Fruit fly (Drosophila melanogaster) whole organism, embryonic: ENCODE results near the gene CG5160.

Experiments
- ATbp ChIP-seq: fragments of 200-800 bp; sonication (Bioruptor generic); optimal IDR thresholded peaks from 2 replicates; lab custom pipeline; 2017; ENCODE audit warnings: missing biosample characterization, mild to moderate bottlenecking, missing genetic modification characterization, missing genetic modification reagents
- Bdp1 ChIP-seq: fragments of 200-800 bp; sonication (Bioruptor generic); optimal IDR thresholded peaks from 3 replicates; lab custom pipeline; 2016; ENCODE audit warnings: missing biosample characterization, missing genetic modification characterization
- CG1024 ChIP-seq: fragments of 200-800 bp; sonication (Bioruptor generic); IDR thresholded peaks from 2 replicates; pipeline ENCODE4 v1.3.6; 2022; ENCODE audit warnings: missing biosample characterization, missing genetic modification characterization
- CG10979 ChIP-seq: fragments of 200-800 bp; sonication (Bioruptor generic); optimal IDR thresholded peaks from 2 replicates; lab custom pipeline; 2018; ENCODE audit warnings: missing biosample characterization, mild to moderate bottlenecking, missing genetic modification characterization, moderate library complexity
- CG11247 ChIP-seq: fragments of 200-800 bp; sonication (Bioruptor generic); IDR thresholded peaks from 2 replicates; pipeline ENCODE4 v1.3.6; 2022; ENCODE audit warnings: missing biosample characterization, missing genetic modification characterization
- CG12071 ChIP-seq: fragments of 200-800 bp; sonication (Bioruptor generic); optimal IDR thresholded peaks from 3 replicates; lab custom pipeline; 2018; ENCODE audit warnings: missing biosample characterization, mild to moderate bottlenecking, missing genetic modification characterization
- CG12104 ChIP-seq: fragments of 200-800 bp; sonication (Bioruptor generic); optimal IDR thresholded peaks from 3 replicates; lab custom pipeline; 2016; ENCODE audit warnings: missing biosample characterization, missing genetic modification characterization
- CG12236 ChIP-seq: fragments of 200-800 bp; sonication (Bioruptor generic); optimal IDR thresholded peaks from 2 replicates; lab custom pipeline; 2016; ENCODE audit warnings: missing biosample characterization, missing genetic modification characterization
- CG1529 ChIP-seq: fragments of 200-800 bp; sonication (Bioruptor generic); optimal IDR thresholded peaks from 3 replicates; lab custom pipeline; 2018; ENCODE audit warnings: missing biosample characterization, missing genetic modification characterization
- CG17612 ChIP-seq: fragments of 200-800 bp; sonication (Bioruptor generic); IDR thresholded peaks from 2 replicates; pipeline ENCODE4 v1.3.6; 2022; ENCODE audit warnings: missing biosample characterization, missing genetic modification characterization
- CG3065 ChIP-seq: fragments of 200-800 bp; sonication (Bioruptor generic); optimal IDR thresholded peaks from 2 replicates; lab custom pipeline; 2016; ENCODE audit warnings: missing biosample characterization, missing genetic modification characterization
- CG31224 ChIP-seq: fragments of 200-800 bp; sonication (Bioruptor generic); IDR thresholded peaks from 2 replicates; pipeline ENCODE4 v1.3.6; 2022; ENCODE audit warnings: missing biosample characterization, missing genetic modification characterization
- CG33557 ChIP-seq: fragments of 200-800 bp; sonication (Bioruptor generic); optimal IDR thresholded peaks from 2 replicates; lab custom pipeline; 2019; ENCODE audit warnings: missing biosample characterization, mild to moderate bottlenecking, missing genetic modification characterization, moderate library complexity
- CG3407 ChIP-seq: fragments of 200-800 bp; sonication (Bioruptor generic); optimal IDR thresholded peaks from 2 replicates; lab custom pipeline; 2018; ENCODE audit warnings: missing biosample characterization, mild to moderate bottlenecking, missing genetic modification characterization
- CG3995 ChIP-seq: fragments of 200-800 bp; sonication (Bioruptor generic); optimal IDR thresholded peaks from 3 replicates; lab custom pipeline; 2016; ENCODE audit warnings: missing biosample characterization, missing genetic modification characterization
- CG4617 ChIP-seq: fragments of 200-800 bp; sonication (Bioruptor generic); optimal IDR thresholded peaks from 3 replicates; lab custom pipeline; 2016; ENCODE audit warnings: missing biosample characterization, missing genetic modification characterization, borderline replicate concordance
- CG6272 ChIP-seq: fragments of 200-800 bp; sonication (Bioruptor generic); IDR thresholded peaks from 2 replicates; pipeline ENCODE4 v1.3.6; 2022; ENCODE audit warnings: missing biosample characterization, missing genetic modification characterization
- CG7271 ChIP-seq: fragments of 200-800 bp; sonication (Bioruptor generic); optimal IDR thresholded peaks from 2 replicates; lab custom pipeline; 2018; ENCODE audit warnings: missing biosample characterization, mild to moderate bottlenecking, missing genetic modification characterization, moderate library complexity
- CG7987 ChIP-seq: fragments of 200-800 bp; sonication (Bioruptor generic); optimal IDR thresholded peaks from 2 replicates; lab custom pipeline; 2018; ENCODE audit warnings: missing biosample characterization, mild to moderate bottlenecking, missing genetic modification characterization, moderate library complexity
- CG8765 ChIP-seq: fragments of 200-800 bp; sonication (Bioruptor generic); IDR thresholded peaks from 2 replicates; pipeline ENCODE4 v1.3.6; 2022; ENCODE audit warnings: missing biosample characterization, missing genetic modification characterization
- GATAe ChIP-seq: fragments of 200-800 bp; sonication (Bioruptor generic); conservative IDR thresholded peaks from 2 replicates; pipeline ENCODE4 v1.3.6; 2022; ENCODE audit warnings: missing biosample characterization, missing genetic modification characterization
- Gug ChIP-seq: fragments of 200-800 bp; sonication (Bioruptor generic); IDR thresholded peaks from 4 replicates; pipeline ENCODE4 v1.3.6; 2022; ENCODE audit warnings: missing biosample characterization, missing genetic modification characterization
- HmgD ChIP-seq: fragments of 200-800 bp; sonication (Bioruptor generic); optimal IDR thresholded peaks from 3 replicates; lab custom pipeline; 2016; ENCODE audit warnings: missing biosample characterization, missing genetic modification characterization
- Meics ChIP-seq: fragments of 200-800 bp; sonication (Bioruptor generic); optimal IDR thresholded peaks from 2 replicates; lab custom pipeline; 2017; ENCODE audit warnings: missing biosample characterization, mild to moderate bottlenecking, missing genetic modification characterization
- Xrp1 ChIP-seq: fragments of 200-800 bp; sonication (Bioruptor generic); IDR thresholded peaks from 2 replicates; pipeline ENCODE4 v1.3.6; 2022; ENCODE audit warnings: missing biosample characterization, missing genetic modification characterization
- bsh ChIP-seq, 2 experiments: fragments of 200-800 bp; sonication (Bioruptor generic); optimal IDR thresholded peaks; 2 replicates each; lab custom pipeline; 2017 to 2018; ENCODE audit warnings: mild to moderate bottlenecking in 2 of 2, missing biosample characterization in 2 of 2, missing genetic modification characterization in 2 of 2, moderate library complexity in 1 of 2
- cg ChIP-seq: fragments of 200-800 bp; sonication (Bioruptor generic); optimal IDR thresholded peaks from 3 replicates; lab custom pipeline; 2019; ENCODE audit warnings: missing biosample characterization, mild to moderate bottlenecking, missing genetic modification characterization, moderate library complexity
- chinmo ChIP-seq: fragments of 200-800 bp; sonication (Bioruptor generic); IDR thresholded peaks from 4 replicates; pipeline ENCODE4 v1.3.6; 2022; ENCODE audit warnings: missing biosample characterization, missing genetic modification characterization; ENCODE audit not compliant: partially characterized antibody
- chm ChIP-seq: fragments of 200-800 bp; sonication (Bioruptor generic); IDR thresholded peaks from 2 replicates; pipeline ENCODE4 v1.3.6; 2022; ENCODE audit warnings: missing biosample characterization, missing genetic modification characterization
- corto ChIP-seq: fragments of 200-800 bp; sonication (Bioruptor generic); optimal IDR thresholded peaks from 2 replicates; lab custom pipeline; 2016; ENCODE audit warnings: missing biosample characterization, mild to moderate bottlenecking, missing genetic modification characterization, moderate library complexity
- crc ChIP-seq: fragments of 200-800 bp; sonication (Bioruptor generic); optimal IDR thresholded peaks from 2 replicates; lab custom pipeline; 2016; ENCODE audit warnings: missing biosample characterization, missing genetic modification characterization
- cwo ChIP-seq: fragments of 200-800 bp; sonication (Bioruptor generic); optimal IDR thresholded peaks from 3 replicates; lab custom pipeline; 2017; ENCODE audit warnings: missing biosample characterization, missing genetic modification characterization, mild to moderate bottlenecking, moderate library complexity, missing genetic modification reagents
- disco-r ChIP-seq: fragments of 200-800 bp; sonication (Bioruptor generic); optimal IDR thresholded peaks from 2 replicates; lab custom pipeline; 2016; ENCODE audit warnings: missing biosample characterization, missing genetic modification characterization
- ems ChIP-seq: fragments of 200-800 bp; sonication (Bioruptor generic); optimal IDR thresholded peaks from 3 replicates; lab custom pipeline; 2016; ENCODE audit warnings: missing biosample characterization, missing genetic modification characterization
- exex ChIP-seq: fragments of 200-800 bp; sonication (Bioruptor generic); optimal IDR thresholded peaks from 4 replicates; lab custom pipeline; 2018; ENCODE audit warnings: missing biosample characterization, mild to moderate bottlenecking, missing genetic modification characterization, moderate library complexity
- fru ChIP-seq: fragments of >200 bp; optimal IDR thresholded peaks from 2 replicates; lab custom pipeline; 2017
- gsb-n ChIP-seq: fragments of 200-800 bp; sonication (Bioruptor generic); optimal IDR thresholded peaks from 3 replicates; lab custom pipeline; 2018; ENCODE audit warnings: missing biosample characterization, mild to moderate bottlenecking, missing genetic modification characterization
- hkb ChIP-seq, 2 experiments: fragments of 200-800 bp in 1 of 2; fragments of >200 bp in 1 of 2; sonication (Bioruptor generic) in 1 of 2; IDR thresholded peaks in 1 of 2; optimal IDR thresholded peaks in 1 of 2; 2 replicates each; pipeline versions ENCODE4 v1.3.6 to Lab custom; 2017 to 2022; ENCODE audit warnings: missing biosample characterization in 1 of 2, missing genetic modification characterization in 1 of 2
- knrl ChIP-seq: fragments of 200-800 bp; sonication (Bioruptor generic); IDR thresholded peaks from 3 replicates; pipeline ENCODE4 v1.3.6; 2022; ENCODE audit warnings: missing biosample characterization, missing genetic modification characterization; ENCODE audit not compliant: partially characterized antibody
- lab ChIP-seq: fragments of 200-800 bp; sonication (Bioruptor generic); optimal IDR thresholded peaks from 3 replicates; lab custom pipeline; 2017; ENCODE audit warnings: missing biosample characterization, missing genetic modification characterization, mild to moderate bottlenecking, moderate library complexity, missing genetic modification reagents
- lola ChIP-seq, 3 experiments: fragments of >200 bp in 2 of 3; fragments of 200-800 bp in 1 of 3; sonication (Bioruptor generic) in 1 of 3; optimal IDR thresholded peaks; 2 replicates each; lab custom pipeline; 2017 to 2019; ENCODE audit warnings: missing biosample characterization in 3 of 3, missing genetic modification characterization in 3 of 3, mild to moderate bottlenecking in 1 of 3, moderate library complexity in 1 of 3
- lov ChIP-seq, 2 experiments: fragments of 200-800 bp in 1 of 2; fragments of >200 bp in 1 of 2; sonication (Bioruptor generic) in 1 of 2; IDR thresholded peaks in 1 of 2; optimal IDR thresholded peaks in 1 of 2; 2 replicates in 1 of 2; 3 replicates in 1 of 2; pipeline versions ENCODE4 v1.3.6 to Lab custom; 2017 to 2022; ENCODE audit warnings: missing biosample characterization in 1 of 2, missing genetic modification characterization in 1 of 2
- pfk ChIP-seq: fragments of 200-800 bp; sonication (Bioruptor generic); optimal IDR thresholded peaks from 2 replicates; lab custom pipeline; 2018; ENCODE audit warnings: missing biosample characterization, mild to moderate bottlenecking, missing genetic modification characterization, moderate library complexity
- row ChIP-seq: fragments of 200-800 bp; sonication (Bioruptor generic); IDR thresholded peaks from 3 replicates; pipeline ENCODE4 v1.3.6; 2022; ENCODE audit warnings: missing biosample characterization, missing genetic modification characterization
- sens ChIP-seq: fragments of 200-800 bp; sonication (Bioruptor generic); peaks from one replicate; lab custom pipeline; 2016; ENCODE audit warnings: missing biosample characterization, missing genetic modification characterization
- slbo ChIP-seq: fragments of 200-800 bp; sonication (Bioruptor generic); IDR thresholded peaks from 2 replicates; pipeline ENCODE4 v1.3.6; 2022; ENCODE audit warnings: missing biosample characterization, missing genetic modification characterization
- so ChIP-seq: fragments of 200-800 bp; sonication (Bioruptor generic); IDR thresholded peaks from 3 replicates; pipeline ENCODE4 v1.3.6; 2022; ENCODE audit warnings: missing biosample characterization, missing genetic modification characterization
- sqz ChIP-seq: fragments of 200-800 bp; sonication (Bioruptor generic); optimal IDR thresholded peaks from 3 replicates; lab custom pipeline; 2018; ENCODE audit warnings: missing biosample characterization, mild to moderate bottlenecking, missing genetic modification characterization

The CG5160 gene

dm6 chr2L:7386555-7387420 is 11.8 kb downstream of the CG5160 start:
- TF ChIP-seq sens (GFP tag; lab: Kevin White, UChicago) (peak; percentile 2), disco-r (GFP tag; lab: Kevin White, UChicago) (no peak), CG10979 (no peak), crc (GFP tag; lab: Kevin White, UChicago) (no peak), chinmo (GFP tag; lab: Robert Waterston, UW) (0 out of 4 replicates have a peak, but pooled peaks have one; percentile 30), CG3407 (peak; percentile 4), CG11247 (GFP tag; lab: Robert Waterston, UW) (no peak), CG12071 (GFP tag; lab: Kevin White, UChicago) (peak; percentile 42), exex (tag; lab: Kevin White, UChicago) (peak; percentile 32), gsb-n (tag; lab: Kevin White, UChicago) (no peak), Meics (GFP tag; lab: Kevin White, UChicago) (no peak), CG31224 (GFP tag; lab: Robert Waterston, UW) (no peak), CG7271 (no peak), CG12104 (GFP tag; lab: Kevin White, UChicago) (no peak), cg (no peak), lov (optimal IDR thresholded peaks at IDR 0.05; lab: Kevin White, UChicago) (no peak), lov (GFP tag; IDR thresholded peaks at IDR 0.05; lab: Robert Waterston, UW) (no peak), ems (GFP tag; lab: Kevin White, UChicago) (no peak), cwo (GFP tag; lab: Kevin White, UChicago) (no peak), corto (GFP tag; lab: Kevin White, UChicago) (no peak), CG3065 (GFP tag; lab: Kevin White, UChicago) (no peak), chm (GFP tag; lab: Robert Waterston, UW) (no peak), CG8765 (GFP tag; lab: Robert Waterston, UW) (no peak), Xrp1 (GFP tag; lab: Robert Waterston, UW) (peak; percentile 13; the same call in 1 of the 2 replicates), HmgD (GFP tag; lab: Kevin White, UChicago) (no peak), pfk (GFP tag; lab: Kevin White, UChicago) (no peak), CG7987 (GFP tag; lab: Kevin White, UChicago) (peak; percentile 10), CG1529 (GFP tag; lab: Kevin White, UChicago) (peak; percentile 18), CG17612 (GFP tag; lab: Robert Waterston, UW) (no peak), so (GFP tag; lab: Robert Waterston, UW) (0 out of 3 replicates have a peak, but pooled peaks have one; percentile 16), fru (no peak), hkb (optimal IDR thresholded peaks at IDR 0.05; lab: Kevin White, UChicago) (no peak), hkb (GFP tag; IDR thresholded peaks at IDR 0.05; lab: Robert Waterston, UW) (0 out of 2 replicates have a peak, but pooled peaks have one; percentile 15), CG6272 (GFP tag; lab: Robert Waterston, UW) (no peak), GATAe (GFP tag; lab: Robert Waterston, UW) (peak; percentile 22; the same call in 1 of the 2 replicates), CG4617 (no peak), Gug (GFP tag; lab: Robert Waterston, UW) (no peak), knrl (no peak), CG33557 (GFP tag; lab: Kevin White, UChicago) (no peak), CG12236 (GFP tag; lab: Kevin White, UChicago) (no peak), sqz (GFP tag; lab: Kevin White, UChicago) (no peak), lab (peak; percentile 57), ATbp (GFP tag; lab: Kevin White, UChicago) (peak; percentile 58), Bdp1 (GFP tag; lab: Kevin White, UChicago) (no peak), CG1024 (no peak), CG3995 (peak; percentile 50), row (peak; percentile 51; the same call in 2 of the 3 replicates), bsh (GFP tag; optimal IDR thresholded peaks at IDR 0.05; lab: Kevin White, UChicago) (peak in 1 of 2 experiments; percentile 22), lola (GFP tag; optimal IDR thresholded peaks at IDR 0.05; lab: Kevin White, UChicago) (no peak), slbo (GFP tag; lab: Robert Waterston, UW) (no peak)
